Worm (Caenorhabditis elegans) whole organism, young adult: Measurements from ENCODE around the gene dhs-15.

Experiments
- B0019.2 ChIP-seq: fragments of 200-800 bp; sonication (Bioruptor generic); conservative IDR thresholded peaks from 2 replicates; pipeline ENCODE4 v1.3.6; 2022; ENCODE audit warnings: missing genetic modification reagents, missing genetic modification characterization, missing compliant biosample characterization
- B0261.1 ChIP-seq: sonication (generic microtip); optimal IDR thresholded peaks from 2 replicates; lab custom pipeline; 2016; ENCODE audit warnings: mild to moderate bottlenecking, missing genetic modification characterization, moderate library complexity, missing compliant biosample characterization
- attf-6 ChIP-seq: fragments of 200-800 bp; sonication (Bioruptor generic); IDR thresholded peaks from 2 replicates; pipeline ENCODE4 v1.3.6; 2022; ENCODE audit warnings: missing genetic modification reagents, missing genetic modification characterization, missing compliant biosample characterization
- ceh-79 ChIP-seq: sonication (generic microtip); optimal IDR thresholded peaks from 2 replicates; lab custom pipeline; 2017; ENCODE audit warnings: mild to moderate bottlenecking, missing genetic modification characterization, missing compliant biosample characterization
- dpl-1 ChIP-seq: fragments of 150-350 bp; optimal IDR thresholded peaks from 2 replicates; lab custom pipeline; 2014; ENCODE audit warnings: missing biosample characterization, missing genetic modification reagents, missing genetic modification characterization
- hlh-12 ChIP-seq: sonication (generic microtip); optimal IDR thresholded peaks from 2 replicates; lab custom pipeline; 2016; ENCODE audit warnings: missing genetic modification characterization, missing compliant biosample characterization
- lin-35 ChIP-seq, 3 experiments: fragments of 150-350 bp in 2 of 3; sonication (generic microtip) in 1 of 3; optimal IDR thresholded peaks; 2 replicates each; lab custom pipeline; 2014 to 2018; ENCODE audit warnings: missing biosample characterization in 3 of 3, missing genetic modification characterization in 3 of 3, missing genetic modification reagents in 3 of 3
- nhr-80 ChIP-seq: sonication (generic microtip); optimal IDR thresholded peaks from 2 replicates; lab custom pipeline; 2016; ENCODE audit warnings: missing genetic modification characterization, missing compliant biosample characterization
- pha-4 ChIP-seq: fragments of 150-350 bp; sonication (generic microtip); optimal IDR thresholded peaks from 2 replicates; lab custom pipeline; 2014; ENCODE audit warnings: missing biosample characterization, missing genetic modification reagents, missing genetic modification characterization
- tlf-1 ChIP-seq: fragments of 200-800 bp; sonication (Bioruptor generic); optimal IDR thresholded peaks from 2 replicates; lab custom pipeline; 2018; ENCODE audit warnings: mild to moderate bottlenecking, missing genetic modification characterization, missing compliant biosample characterization

ce11 chrV:2780786-2781185, 11.1 kb upstream of the dhs-15 start, which contains the start of gene R05D8.11:
- TF ChIP-seq B0019.2 (GFP tag; lab: Robert Waterston, UW) (no peak), B0261.1 (tag; lab: Kevin White, UChicago) (no peak), tlf-1 (GFP tag; lab: Kevin White, UChicago) (no peak), nhr-80 (tag; lab: Kevin White, UChicago) (no peak), pha-4 (no peak), lin-35 (GFP tag; optimal IDR thresholded peaks at IDR 0.05; lab: Kevin White, UChicago) (no peak), dpl-1 (GFP tag; lab: Kevin White, UChicago) (no peak), hlh-12 (tag; lab: Kevin White, UChicago) (no peak), attf-6 (GFP tag; lab: Robert Waterston, UW) (no peak), ceh-79 (tag; lab: Kevin White, UChicago) (no peak)
